Fruit fly (Drosophila melanogaster) S2 (cell line): ENCODE results near the gene DIP-zeta.

Experiments used
- CG8478 ChIP-seq: fragments of >200 bp; optimal IDR thresholded peaks from 2 replicates; lab custom pipeline; 2018
- CTCF ChIP-seq, 2 experiments: fragments of >200 bp; optimal IDR thresholded peaks; 2 replicates each; lab custom pipeline; 2018

dm6 chr2L:9019438-9019837, 51.5 kb downstream of the DIP-zeta start:
- TF ChIP-seq CG8478 (lab: Kevin White, UChicago) (no peak), CTCF (optimal IDR thresholded peaks at IDR 0.05; lab: Kevin White, UChicago) (no peak)
